Worm (Caenorhabditis elegans): ENCODE measurements around the gene Y57E12AL.1.

The Y57E12AL.1 gene

ce11 chrV:7072309-7072708 lies 12.0 kb downstream of the Y57E12AL.1 start, which contains the start of gene F27B10.1:
TSS of gene F27B10.1 (plus strand) at chrV:7072609.
- TF ChIP-seq snpc-1.1 (tag; optimal IDR thresholded peaks at IDR 0.05; ENCODE audit: insufficient read depth) (no peak), nhr-179 (tag; optimal IDR thresholded peaks at IDR 0.05) (no peak), hmg-20 (GFP tag; IDR thresholded peaks at IDR 0.05) (no peak), nhr-90 (tag; optimal IDR thresholded peaks at IDR 0.05) (no peak), F37B4.10 (GFP tag; IDR thresholded peaks at IDR 0.05) (no peak), K12H6.12 (tag; optimal IDR thresholded peaks at IDR 0.05) (no peak), cebp-2 (GFP tag; IDR thresholded peaks at IDR 0.05) (no peak), ztf-3 (GFP tag; optimal IDR thresholded peaks at IDR 0.05) (no peak), lin-35 (GFP tag; optimal IDR thresholded peaks at IDR 0.05) (no peak), zfh-2 (GFP tag; conservative IDR thresholded peaks at IDR 0.05) (no peak)

DNA sequence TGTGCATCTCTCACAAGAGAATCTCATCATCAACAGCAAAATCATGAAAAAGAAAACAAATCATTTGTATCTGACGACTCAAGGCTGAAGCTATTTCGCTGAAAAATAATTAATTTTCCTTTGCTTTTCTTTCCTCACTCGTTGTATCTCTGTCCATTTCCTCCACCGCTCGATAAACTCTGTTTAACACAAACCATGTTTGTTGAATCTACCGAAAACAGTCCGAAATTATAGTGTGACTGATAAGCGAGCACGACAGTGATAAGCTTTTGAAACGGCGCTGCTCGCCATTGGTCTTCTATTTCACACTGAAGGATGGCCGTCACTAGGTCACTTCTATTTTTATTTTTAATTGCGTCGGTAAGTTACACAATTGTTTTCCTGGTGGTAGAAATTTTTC lies 15.3 kb downstream of the Y57E12AL.1 start, which contains the start of gene npa-1:
Gene npa-1, plus strand, starts transcription at position 142 of the 400 bp plus-strand sequence.
- TF ChIP-seq ccch-3 (GFP tag; optimal IDR thresholded peaks at IDR 0.05) (no peak), lin-35 (GFP tag; optimal IDR thresholded peaks at IDR 0.05) (no peak), K11D2.4 (GFP tag; IDR thresholded peaks at IDR 0.05) (no peak), nhr-80 (tag; optimal IDR thresholded peaks at IDR 0.05) (peak; percentile 80)

- TF ChIP-seq dox-1 (GFP tag; IDR thresholded peaks at IDR 0.05) (no peak), ZK185.1 (tag; optimal IDR thresholded peaks at IDR 0.05; ENCODE audit: poor library complexity, severe bottlenecking) (peak; percentile 32), cebp-1 (GFP tag; IDR thresholded peaks at IDR 0.05) (0 out of 2 replicates have a peak, but pooled peaks have one; percentile 11), cebp-1 (tag; optimal IDR thresholded peaks at IDR 0.05) (peak; percentile 6)
These were observed 15.8 kb downstream of the Y57E12AL.1 start for ce11 chrV:7076161-7076560.

DNA sequence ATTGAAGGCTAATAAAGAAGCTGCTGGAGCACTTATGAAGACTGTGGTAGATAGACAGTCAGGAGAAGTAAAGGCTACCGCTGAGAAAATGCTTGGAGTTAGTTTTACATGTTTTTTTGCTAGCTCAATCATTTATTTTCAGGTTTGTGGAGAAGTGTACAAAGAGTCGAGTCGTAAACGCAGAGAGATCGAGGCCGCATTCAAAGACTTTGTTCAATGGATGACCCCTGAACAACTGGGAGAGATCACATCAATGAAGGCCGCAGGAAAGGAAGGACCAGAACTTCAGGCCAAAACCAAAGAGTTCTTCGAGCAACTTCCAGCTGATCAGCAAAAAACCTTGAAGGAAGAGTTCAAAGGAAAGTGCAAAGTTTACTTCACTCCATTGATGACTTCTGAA lies 18.4 kb downstream of the Y57E12AL.1 start:
- no peak for TF ChIP-seq T26A5.8 (tag; optimal IDR thresholded peaks at IDR 0.05)
- 0 out of 2 replicates have a peak, but pooled peaks have one; percentile 13 for TF ChIP-seq Y53G8AR.9 (GFP tag; conservative IDR thresholded peaks at IDR 0.05)

ce11 chrV:7079388-7079787 lies 19.1 kb downstream of the Y57E12AL.1 start:
- TF ChIP-seq snpc-3.4 (tag; optimal IDR thresholded peaks at IDR 0.05) = no peak

DNA sequence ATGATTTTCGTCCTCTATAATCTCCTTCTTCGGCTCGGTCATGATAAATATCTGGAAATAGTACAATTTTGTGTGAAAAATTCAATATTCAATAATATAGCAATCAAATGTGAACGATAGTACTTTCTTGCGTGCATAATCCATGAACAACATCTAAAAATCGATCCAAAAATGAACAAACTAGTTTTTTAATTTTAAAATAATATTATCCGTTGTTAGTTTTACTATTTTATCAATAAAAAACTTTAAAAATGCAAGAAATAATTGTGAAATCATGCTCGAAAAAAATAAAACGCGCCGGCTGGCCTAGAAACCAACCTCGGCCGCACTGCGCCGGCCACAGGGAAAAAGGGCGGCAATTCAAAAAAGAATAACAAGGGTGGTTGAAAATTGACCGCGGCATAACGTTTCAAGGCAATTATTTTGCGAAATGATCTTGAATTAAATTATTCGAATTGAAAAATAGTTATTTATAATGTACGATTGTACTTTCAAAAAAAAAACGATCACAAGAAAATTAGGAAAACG lies 24.3 kb downstream of the Y57E12AL.1 start, which contains the start of gene mys-1:
Gene mys-1, minus strand, starts transcription at position 51 of the 528 bp plus-strand sequence.
- TF ChIP-seq B0035.1 (tag; optimal IDR thresholded peaks at IDR 0.05) = no peak
- no peak for TF ChIP-seq T26A5.8 (tag; optimal IDR thresholded peaks at IDR 0.05)
- no peak for TF ChIP-seq zim-3 (tag; optimal IDR thresholded peaks at IDR 0.05)
- TF ChIP-seq rec-8 (tag; optimal IDR thresholded peaks at IDR 0.05) = peak in 1 of 2 experiments; percentile 16
- no peak for TF ChIP-seq ceh-100 (GFP tag; IDR thresholded peaks at IDR 0.05)
- TF ChIP-seq B0019.2 (GFP tag; conservative IDR thresholded peaks at IDR 0.05) = no peak
- TF ChIP-seq tlf-1 (GFP tag; optimal IDR thresholded peaks at IDR 0.05) = no peak
- no peak for TF ChIP-seq xnd-1 (tag; optimal IDR thresholded peaks at IDR 0.05)
- TF ChIP-seq F49E8.2 (tag; optimal IDR thresholded peaks at IDR 0.05; ENCODE audit: insufficient read depth) = no peak
- no peak for TF ChIP-seq mxl-1 (tag; optimal IDR thresholded peaks at IDR 0.05)
- no peak for TF ChIP-seq rpc-1 (optimal IDR thresholded peaks at IDR 0.05)
- no peak for TF ChIP-seq rpc-1 (tag; optimal IDR thresholded peaks at IDR 0.05)
- TF ChIP-seq unc-62 (GFP tag; optimal IDR thresholded peaks at IDR 0.05) = no peak
- TF ChIP-seq fkh-3 (tag; optimal IDR thresholded peaks at IDR 0.05) = no peak
- TF ChIP-seq Y53F4B.3 (GFP tag; IDR thresholded peaks at IDR 0.05) = no peak
- TF ChIP-seq nhr-120 (GFP tag; IDR thresholded peaks at IDR 0.05) = no peak
- no peak for TF ChIP-seq cebp-2 (GFP tag; IDR thresholded peaks at IDR 0.05)
- no peak for TF ChIP-seq repo-1 (tag; optimal IDR thresholded peaks at IDR 0.05)
- peak; percentile 49 for TF ChIP-seq madf-6 (GFP tag; IDR thresholded peaks at IDR 0.05)
- no peak for TF ChIP-seq B0261.1 (tag; optimal IDR thresholded peaks at IDR 0.05)
- TF ChIP-seq ceh-79 (tag; optimal IDR thresholded peaks at IDR 0.05) = no peak
- no peak for TF ChIP-seq lir-1 (GFP tag; conservative IDR thresholded peaks at IDR 0.05)
- peak; percentile 66 for TF ChIP-seq mcd-1 (GFP tag; IDR thresholded peaks at IDR 0.05)

All from whole organism, young adult.